Fruit fly (Drosophila melanogaster) whole organism, larva: ENCODE data around the gene tal-1A.

ENCODE experiments used
- noc ChIP-seq: fragments of 200-800 bp; sonication (Bioruptor generic); optimal IDR thresholded peaks from 3 replicates; lab custom pipeline; 2019; ENCODE audit warnings: missing biosample characterization, mild to moderate bottlenecking, missing genetic modification characterization, moderate library complexity

tal-1A gene

dm6 chr3R:13849327-13849726 is 36.4 kb downstream of the tal-1A start:
- no peak for TF ChIP-seq noc

- no peak for TF ChIP-seq noc
These were observed 38.1 kb downstream of the tal-1A start for dm6 chr3R:13850992-13851391.

- no peak for TF ChIP-seq noc
These were observed 42.4 kb downstream of the tal-1A start, which contains the start of gene CG14362 for dm6 chr3R:13855354-13855753. CG14362 (minus strand) TSS chr3R:13855454.

dm6 chr3R:13857339-13857738 is 44.4 kb downstream of the tal-1A start:
- TF ChIP-seq noc, result no peak

DNA sequence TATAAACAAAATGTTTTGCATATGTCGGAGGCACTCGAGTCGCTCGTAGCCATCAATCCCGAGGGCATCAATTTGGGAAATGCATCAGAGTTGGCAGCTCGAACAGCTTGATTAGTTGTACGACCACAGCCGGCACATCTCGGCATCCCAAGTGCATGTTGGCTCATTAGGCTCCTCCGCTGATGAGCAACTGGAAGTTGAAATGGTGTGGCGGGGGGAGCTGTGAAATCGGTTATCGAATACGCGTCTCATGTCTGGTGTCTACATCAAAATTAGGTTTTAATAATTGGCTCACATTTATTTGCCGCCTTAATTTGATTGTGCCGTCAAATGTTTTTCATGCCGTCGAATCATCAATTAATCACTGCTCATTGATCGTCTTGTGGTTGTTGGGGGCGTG is 46.3 kb downstream of the tal-1A start:
- TF ChIP-seq noc, result no peak

dm6 chr3R:13861805-13862204 is 48.9 kb downstream of the tal-1A start:
- no peak for TF ChIP-seq noc
